Comparison of ENCODE assay signal across 3 fruit fly cellular contexts in the genomic region with DNA sequence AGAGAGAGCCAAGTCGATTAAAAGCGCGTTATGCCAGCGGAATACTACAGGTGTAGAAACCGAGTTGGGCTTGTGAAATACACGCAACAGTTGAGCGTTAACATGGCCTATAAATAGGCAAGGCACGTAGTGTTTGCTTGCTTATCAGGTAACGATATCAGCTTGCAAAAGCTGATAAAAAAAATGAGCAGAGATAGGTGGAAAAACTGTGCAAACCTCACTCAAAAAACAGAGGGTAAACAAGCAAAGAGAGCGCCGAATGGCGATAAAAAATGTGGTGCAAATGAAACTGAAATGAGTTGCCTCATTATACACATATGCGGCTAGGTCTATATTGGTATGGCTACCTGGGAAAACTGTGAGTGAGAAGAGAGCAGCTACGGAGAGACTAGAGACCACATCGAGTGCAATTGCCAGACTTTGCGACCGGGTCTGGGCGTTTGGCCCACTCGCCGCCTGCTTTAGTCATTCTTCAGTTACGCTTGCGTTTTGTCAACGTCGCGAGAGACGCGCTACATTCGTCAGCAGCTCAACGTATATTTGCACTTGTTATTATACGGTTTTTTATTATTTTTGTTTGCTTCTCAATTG.
TF ChIP-seq lines count a peak whose summit lies in the region.

No protein-coding gene starts in this region.

TF ChIP-seq in whole organism, adult, 20 proteins besides CTCF, POLR2A, EP300 and RAD21 (continued from another document):
- TF ChIP-seq Hr96 (GFP tag; optimal IDR thresholded peaks at IDR 0.05; lab: Kevin White, UChicago) = peak; percentile 51
- TF ChIP-seq kay (GFP tag; lab: Kevin White, UChicago; ENCODE audit: borderline replicate concordance) = peak; percentile 98
- peak; percentile 46 for TF ChIP-seq CG11617 (GFP tag; optimal IDR thresholded peaks at IDR 0.05; lab: Kevin White, UChicago)

TF ChIP-seq in whole organism, embryonic, 481 proteins besides CTCF, POLR2A, EP300 and RAD21 (continued from another document and continues in another):
- no peak for TF ChIP-seq Nf-YB (GFP tag; optimal IDR thresholded peaks at IDR 0.05; lab: Kevin White, UChicago)
- no peak for TF ChIP-seq CG9797 (GFP tag; optimal IDR thresholded peaks at IDR 0.05; lab: Kevin White, UChicago)
- no peak for TF ChIP-seq org-1 (GFP tag; optimal IDR thresholded peaks at IDR 0.05; lab: Kevin White, UChicago)
- TF ChIP-seq zfh1 (GFP tag; IDR thresholded peaks at IDR 0.05; lab: Robert Waterston, UW) = no peak
- no peak for TF ChIP-seq bab2 (GFP tag; optimal IDR thresholded peaks at IDR 0.05; lab: Kevin White, UChicago)
- TF ChIP-seq rib (GFP tag; IDR thresholded peaks at IDR 0.05; lab: Robert Waterston, UW) = no peak
- TF ChIP-seq Atf-2 (GFP tag; optimal IDR thresholded peaks at IDR 0.05; lab: Kevin White, UChicago) = no peak
- TF ChIP-seq Fer3 (tag; optimal IDR thresholded peaks at IDR 0.05; lab: Kevin White, UChicago) = no peak
- no peak for TF ChIP-seq CG10654 (GFP tag; optimal IDR thresholded peaks at IDR 0.05; lab: Kevin White, UChicago)
- TF ChIP-seq CG4360 (GFP tag; IDR thresholded peaks at IDR 0.05; lab: Robert Waterston, UW) = 0 out of 2 replicates have a peak, but pooled peaks have one; percentile 8
- TF ChIP-seq CG18599 (GFP tag; optimal IDR thresholded peaks at IDR 0.05; lab: Kevin White, UChicago) = peak; percentile 50
- TF ChIP-seq CG2120 (GFP tag; optimal IDR thresholded peaks at IDR 0.05; lab: Kevin White, UChicago) = peak; percentile 3
- TF ChIP-seq ATbp (GFP tag; optimal IDR thresholded peaks at IDR 0.05; lab: Kevin White, UChicago) = no peak
- TF ChIP-seq CG34376 (GFP tag; optimal IDR thresholded peaks at IDR 0.05; lab: Kevin White, UChicago) = peak; percentile 91
- no peak for TF ChIP-seq CG15601 (tag; optimal IDR thresholded peaks at IDR 0.05; lab: Kevin White, UChicago)
- TF ChIP-seq caup (GFP tag; optimal IDR thresholded peaks at IDR 0.05; lab: Kevin White, UChicago; ENCODE audit: severe bottlenecking) = peak; percentile 42
- peak; percentile 18 for TF ChIP-seq cg (GFP tag; optimal IDR thresholded peaks at IDR 0.05; lab: Kevin White, UChicago)
- peak; percentile 56 for TF ChIP-seq BtbVII (GFP tag; optimal IDR thresholded peaks at IDR 0.05; lab: Kevin White, UChicago)
- TF ChIP-seq Ets65A (GFP tag; lab: Kevin White, UChicago) = no peak
- no peak for TF ChIP-seq CG10959 (GFP tag; IDR thresholded peaks at IDR 0.05; lab: Robert Waterston, UW)
- TF ChIP-seq eve (GFP tag; optimal IDR thresholded peaks at IDR 0.05; lab: Kevin White, UChicago) = no peak
- no peak for TF ChIP-seq insv (GFP tag; optimal IDR thresholded peaks at IDR 0.05; lab: Kevin White, UChicago)
- TF ChIP-seq CG15696 (tag; optimal IDR thresholded peaks at IDR 0.05; lab: Kevin White, UChicago) = no peak
- TF ChIP-seq Six4 (GFP tag; optimal IDR thresholded peaks at IDR 0.05; lab: Kevin White, UChicago) = no peak
- no peak for TF ChIP-seq Bdp1 (GFP tag; optimal IDR thresholded peaks at IDR 0.05; lab: Kevin White, UChicago)
- TF ChIP-seq Max (GFP tag; optimal IDR thresholded peaks at IDR 0.05; lab: Kevin White, UChicago) = no peak
- TF ChIP-seq Usf (GFP tag; optimal IDR thresholded peaks at IDR 0.05; lab: Kevin White, UChicago) = no peak
- TF ChIP-seq CG10274 (GFP tag; optimal IDR thresholded peaks at IDR 0.05; lab: Kevin White, UChicago) = no peak
- no peak for TF ChIP-seq ewg (GFP tag; optimal IDR thresholded peaks at IDR 0.05; lab: Kevin White, UChicago)
- TF ChIP-seq CG1024 (GFP tag; IDR thresholded peaks at IDR 0.05; lab: Robert Waterston, UW) = no peak
- TF ChIP-seq grau (tag; optimal IDR thresholded peaks at IDR 0.05; lab: Kevin White, UChicago) = no peak
- TF ChIP-seq da (GFP tag; optimal IDR thresholded peaks at IDR 0.05; lab: Kevin White, UChicago) = no peak
- peak; percentile 39; the same call in 1 of the 2 replicates for TF ChIP-seq GATAe (GFP tag; conservative IDR thresholded peaks at IDR 0.05; lab: Robert Waterston, UW)
- TF ChIP-seq CG2875 (GFP tag; optimal IDR thresholded peaks at IDR 0.05; lab: Kevin White, UChicago) = no peak
- peak; percentile 38 for TF ChIP-seq odd (GFP tag; optimal IDR thresholded peaks at IDR 0.05; lab: Kevin White, UChicago)
- TF ChIP-seq dimm (GFP tag; IDR thresholded peaks at IDR 0.05; lab: Robert Waterston, UW) = no peak
- TF ChIP-seq CG6791 (GFP tag; IDR thresholded peaks at IDR 0.05; lab: Robert Waterston, UW; ENCODE audit: partially characterized antibody) = no peak
- TF ChIP-seq CG7271 (tag; optimal IDR thresholded peaks at IDR 0.05; lab: Kevin White, UChicago) = no peak
- peak; percentile 43 for TF ChIP-seq sug (tag; optimal IDR thresholded peaks at IDR 0.05; lab: Kevin White, UChicago)
- peak; percentile 96 for TF ChIP-seq mirr (GFP tag; optimal IDR thresholded peaks at IDR 0.05; lab: Kevin White, UChicago)
- no peak for TF ChIP-seq CG33213 (GFP tag; optimal IDR thresholded peaks at IDR 0.05; lab: Kevin White, UChicago)
- TF ChIP-seq ind (GFP tag; optimal IDR thresholded peaks at IDR 0.05; lab: Kevin White, UChicago) = no peak
- TF ChIP-seq Rx (GFP tag; IDR thresholded peaks at IDR 0.05; lab: Robert Waterston, UW) = no peak
- TF ChIP-seq CG5180 (GFP tag; optimal IDR thresholded peaks at IDR 0.05; lab: Kevin White, UChicago) = peak; percentile 58
- no peak for TF ChIP-seq klu (GFP tag; IDR thresholded peaks at IDR 0.05; lab: Robert Waterston, UW)
- TF ChIP-seq lmd (GFP tag; IDR thresholded peaks at IDR 0.05; lab: Robert Waterston, UW) = no peak
- no peak for TF ChIP-seq CG2202 (tag; optimal IDR thresholded peaks at IDR 0.05; lab: Kevin White, UChicago)
- TF ChIP-seq CG6813 (GFP tag; optimal IDR thresholded peaks at IDR 0.05; lab: Kevin White, UChicago) = peak; percentile 42
- TF ChIP-seq fd64A (GFP tag; optimal IDR thresholded peaks at IDR 0.05; lab: Kevin White, UChicago) = no peak
- TF ChIP-seq zen2 (GFP tag; IDR thresholded peaks at IDR 0.05; lab: Robert Waterston, UW; ENCODE audit: partially characterized antibody) = no peak
- TF ChIP-seq dan (GFP tag; IDR thresholded peaks at IDR 0.05; lab: Robert Waterston, UW) = no peak
- TF ChIP-seq pho (GFP tag; optimal IDR thresholded peaks at IDR 0.05; lab: Kevin White, UChicago) = no peak
- peak; percentile 90 for TF ChIP-seq z (GFP tag; IDR thresholded peaks at IDR 0.05; lab: Robert Waterston, UW)
- peak; percentile 51 for TF ChIP-seq cwo (GFP tag; optimal IDR thresholded peaks at IDR 0.05; lab: Kevin White, UChicago)
- TF ChIP-seq Fer1 (GFP tag; optimal IDR thresholded peaks at IDR 0.05; lab: Kevin White, UChicago) = peak; percentile 45
- TF ChIP-seq Pdp1 (GFP tag; optimal IDR thresholded peaks at IDR 0.05; lab: Kevin White, UChicago) = peak in 1 of 2 experiments; percentile 75
- TF ChIP-seq scrt (GFP tag; optimal IDR thresholded peaks at IDR 0.05; lab: Kevin White, UChicago) = peak; percentile 25
- no peak for TF ChIP-seq maf-S (GFP tag; optimal IDR thresholded peaks at IDR 0.05; lab: Kevin White, UChicago)
- TF ChIP-seq CG9932 (GFP tag; IDR thresholded peaks at IDR 0.05; lab: Robert Waterston, UW) = no peak
- TF ChIP-seq HLH54F (GFP tag; optimal IDR thresholded peaks at IDR 0.05; lab: Kevin White, UChicago) = no peak
- TF ChIP-seq sens-2 (GFP tag; IDR thresholded peaks at IDR 0.05; lab: Robert Waterston, UW) = no peak
- TF ChIP-seq danr (GFP tag; IDR thresholded peaks at IDR 0.05; lab: Robert Waterston, UW) = no peak
- TF ChIP-seq Meics (GFP tag; optimal IDR thresholded peaks at IDR 0.05; lab: Kevin White, UChicago) = no peak

TF ChIP-seq in whole organism, wandering third instar larva, 38 proteins besides CTCF, POLR2A, EP300 and RAD21 (continued from another document):
- TF ChIP-seq OdsH (GFP tag; optimal IDR thresholded peaks at IDR 0.05; lab: Kevin White, UChicago) (peak; percentile 52), Dfd (GFP tag; optimal IDR thresholded peaks at IDR 0.05; lab: Kevin White, UChicago) (no peak), CG32264 (GFP tag; optimal IDR thresholded peaks at IDR 0.05; lab: Kevin White, UChicago) (no peak), CrebA (GFP tag; optimal IDR thresholded peaks at IDR 0.05; lab: Kevin White, UChicago; ENCODE audit: borderline replicate concordance) (no peak), Rel (GFP tag; optimal IDR thresholded peaks at IDR 0.05; lab: Kevin White, UChicago) (no peak), Rel (tag; optimal IDR thresholded peaks at IDR 0.05; lab: Kevin White, UChicago) (no peak), foxo (GFP tag; optimal IDR thresholded peaks at IDR 0.05; lab: Kevin White, UChicago) (peak in 1 of 2 experiments; percentile 12), usp (GFP tag; optimal IDR thresholded peaks at IDR 0.05; lab: Kevin White, UChicago) (no peak)
